Fruit fly (Drosophila melanogaster) whole organism, embryonic: ENCODE data around the gene CG13044.
A peak's percentile ranks its signal among the peaks of the same experiment; 100 is the strongest.

Experiments used
- Atf-2 ChIP-seq: fragments of 200-800 bp; sonication (Bioruptor generic); optimal IDR thresholded peaks from 2 replicates; lab custom pipeline; 2016; ENCODE audit warnings: missing biosample characterization, missing genetic modification characterization
- Atf6 ChIP-seq: fragments of 200-800 bp; sonication (Bioruptor generic); IDR thresholded peaks from 2 replicates; pipeline ENCODE4 v1.3.6; 2022; ENCODE audit warnings: missing biosample characterization, missing genetic modification characterization
- B-H1 ChIP-seq: fragments of 200-800 bp; sonication (Bioruptor generic); IDR thresholded peaks from 3 replicates; pipeline ENCODE4 v1.3.6; 2022; ENCODE audit warnings: missing biosample characterization, missing genetic modification characterization
- Bdp1 ChIP-seq: fragments of 200-800 bp; sonication (Bioruptor generic); optimal IDR thresholded peaks from 3 replicates; lab custom pipeline; 2016; ENCODE audit warnings: missing biosample characterization, missing genetic modification characterization
- BtbVII ChIP-seq: fragments of 200-800 bp; sonication (Bioruptor generic); optimal IDR thresholded peaks from 3 replicates; lab custom pipeline; 2017; ENCODE audit warnings: missing biosample characterization, mild to moderate bottlenecking, missing genetic modification characterization
- CG10543 ChIP-seq: fragments of 200-800 bp; sonication (Bioruptor generic); optimal IDR thresholded peaks from 3 replicates; lab custom pipeline; 2017; ENCODE audit warnings: missing biosample characterization, mild to moderate bottlenecking, missing genetic modification characterization, moderate library complexity
- CG11398 ChIP-seq: fragments of 200-800 bp; sonication (Bioruptor generic); optimal IDR thresholded peaks from 2 replicates; lab custom pipeline; 2016; ENCODE audit warnings: missing biosample characterization, missing genetic modification characterization
- CG11560 ChIP-seq: fragments of 200-800 bp; sonication (Bioruptor generic); IDR thresholded peaks from 3 replicates; pipeline ENCODE4 v1.3.6; 2022; ENCODE audit warnings: missing biosample characterization, missing genetic modification characterization
- CG14014 ChIP-seq: fragments of 200-800 bp; sonication (Bioruptor generic); IDR thresholded peaks from 2 replicates; pipeline ENCODE4 v1.3.6; 2022; ENCODE audit warnings: missing biosample characterization, missing genetic modification characterization
- CG14860 ChIP-seq: fragments of 200-800 bp; sonication (Bioruptor generic); IDR thresholded peaks from 3 replicates; pipeline ENCODE4 v1.3.6; 2022; ENCODE audit warnings: missing biosample characterization, missing genetic modification characterization; ENCODE audit not compliant: partially characterized antibody
- CG15514 ChIP-seq: fragments of 200-800 bp; sonication (Bioruptor generic); optimal IDR thresholded peaks from 3 replicates; lab custom pipeline; 2017; ENCODE audit warnings: missing biosample characterization, missing genetic modification characterization, mild to moderate bottlenecking, moderate library complexity, missing genetic modification reagents
- CG16815 ChIP-seq: fragments of 200-800 bp; sonication (Bioruptor generic); optimal IDR thresholded peaks from 3 replicates; lab custom pipeline; 2017; ENCODE audit warnings: missing biosample characterization, mild to moderate bottlenecking, missing genetic modification characterization
- CG17361 ChIP-seq: fragments of 200-800 bp; sonication (Bioruptor generic); IDR thresholded peaks from 3 replicates; pipeline ENCODE4 v1.3.6; 2022; ENCODE audit warnings: missing biosample characterization, missing genetic modification characterization
- CG17385 ChIP-seq: fragments of 200-800 bp; sonication (Bioruptor generic); optimal IDR thresholded peaks from 3 replicates; lab custom pipeline; 2018; ENCODE audit warnings: missing biosample characterization, mild to moderate bottlenecking, missing genetic modification characterization
- CG17912 ChIP-seq: fragments of 200-800 bp; sonication (Bioruptor generic); optimal IDR thresholded peaks from 2 replicates; lab custom pipeline; 2018; ENCODE audit warnings: missing biosample characterization, mild to moderate bottlenecking, missing genetic modification characterization
- CG18599 ChIP-seq: fragments of 200-800 bp; sonication (Bioruptor generic); optimal IDR thresholded peaks from 3 replicates; lab custom pipeline; 2017; ENCODE audit warnings: missing biosample characterization, missing genetic modification characterization, mild to moderate bottlenecking, moderate library complexity, missing genetic modification reagents
- CG18764 ChIP-seq: fragments of 200-800 bp; sonication (Bioruptor generic); optimal IDR thresholded peaks from 3 replicates; lab custom pipeline; 2016; ENCODE audit warnings: missing biosample characterization, missing genetic modification characterization
- CG30403 ChIP-seq: fragments of 200-800 bp; sonication (Bioruptor generic); optimal IDR thresholded peaks from 3 replicates; lab custom pipeline; 2016; ENCODE audit warnings: missing biosample characterization, missing genetic modification characterization
- CG34376 ChIP-seq: fragments of 200-800 bp; sonication (Bioruptor generic); optimal IDR thresholded peaks from 2 replicates; lab custom pipeline; 2018; ENCODE audit warnings: missing biosample characterization, mild to moderate bottlenecking, missing genetic modification characterization
- CG4707 ChIP-seq: fragments of 200-800 bp; sonication (Bioruptor generic); optimal IDR thresholded peaks from 2 replicates; lab custom pipeline; 2018; ENCODE audit warnings: missing biosample characterization, mild to moderate bottlenecking, missing genetic modification characterization, moderate library complexity
- CG5180 ChIP-seq: fragments of 200-800 bp; sonication (Bioruptor generic); optimal IDR thresholded peaks from 3 replicates; lab custom pipeline; 2017; ENCODE audit warnings: missing biosample characterization, missing genetic modification characterization, mild to moderate bottlenecking, moderate library complexity, missing genetic modification reagents
- CG8924 ChIP-seq: fragments of 200-800 bp; optimal IDR thresholded peaks from 3 replicates; lab custom pipeline; 2019; ENCODE audit warnings: missing biosample characterization, mild to moderate bottlenecking, missing genetic modification characterization, moderate library complexity
- CG9817 ChIP-seq: fragments of 200-800 bp; sonication (Bioruptor generic); optimal IDR thresholded peaks from 2 replicates; lab custom pipeline; 2018; ENCODE audit warnings: missing biosample characterization, mild to moderate bottlenecking, missing genetic modification characterization, moderate library complexity
- CoRest ChIP-seq: fragments of 200-800 bp; sonication (Bioruptor generic); optimal IDR thresholded peaks from 3 replicates; lab custom pipeline; 2018; ENCODE audit warnings: missing biosample characterization, mild to moderate bottlenecking, missing genetic modification characterization, moderate library complexity
- Dek ChIP-seq: fragments of 200-800 bp; sonication (Bioruptor generic); optimal IDR thresholded peaks from 3 replicates; lab custom pipeline; 2019; ENCODE audit warnings: missing biosample characterization, mild to moderate bottlenecking, missing genetic modification characterization, moderate library complexity
- HLHmδ ChIP-seq: fragments of 200-800 bp; sonication (Bioruptor generic); optimal IDR thresholded peaks from 2 replicates; lab custom pipeline; 2018; ENCODE audit warnings: missing biosample characterization, mild to moderate bottlenecking, missing genetic modification characterization, moderate library complexity
- Hand ChIP-seq: fragments of 200-800 bp; sonication (Bioruptor generic); optimal IDR thresholded peaks from 2 replicates; lab custom pipeline; 2017; ENCODE audit warnings: mild to moderate bottlenecking, missing biosample characterization, missing genetic modification reagents, missing genetic modification characterization
- Hey ChIP-seq: fragments of 200-800 bp; sonication (Bioruptor generic); optimal IDR thresholded peaks from 3 replicates; lab custom pipeline; 2018; ENCODE audit warnings: missing biosample characterization, mild to moderate bottlenecking, missing genetic modification characterization
- Lim3 ChIP-seq: fragments of 200-800 bp; sonication (Bioruptor generic); IDR thresholded peaks from 2 replicates; pipeline ENCODE4 v1.3.6; 2022; ENCODE audit warnings: missing biosample characterization, missing genetic modification characterization
- Max ChIP-seq: fragments of 200-800 bp; sonication (Bioruptor generic); optimal IDR thresholded peaks from 2 replicates; lab custom pipeline; 2016; ENCODE audit warnings: missing biosample characterization, mild to moderate bottlenecking, missing genetic modification characterization
- NC2β ChIP-seq: fragments of 200-800 bp; sonication (Bioruptor generic); optimal IDR thresholded peaks from 2 replicates; lab custom pipeline; 2016; ENCODE audit warnings: missing biosample characterization, missing genetic modification characterization
- NFAT ChIP-seq: fragments of 200-800 bp; sonication (Bioruptor generic); IDR thresholded peaks from 2 replicates; pipeline ENCODE4 v1.3.6; 2022; ENCODE audit warnings: missing biosample characterization, missing genetic modification characterization
- Oli ChIP-seq: fragments of 200-800 bp; sonication (Bioruptor generic); optimal IDR thresholded peaks from 2 replicates; lab custom pipeline; 2018; ENCODE audit warnings: missing biosample characterization, mild to moderate bottlenecking, missing genetic modification characterization, moderate library complexity
- PHDP ChIP-seq: fragments of 200-800 bp; sonication (Bioruptor generic); optimal IDR thresholded peaks from 3 replicates; lab custom pipeline; 2018; ENCODE audit warnings: missing biosample characterization, mild to moderate bottlenecking, missing genetic modification characterization, moderate library complexity
- Usf ChIP-seq: fragments of 200-800 bp; sonication (Bioruptor generic); optimal IDR thresholded peaks from 2 replicates; lab custom pipeline; 2017; ENCODE audit warnings: missing genotype, missing biosample characterization, missing genetic modification characterization
- Xbp1 ChIP-seq: fragments of 200-800 bp; sonication (Bioruptor generic); optimal IDR thresholded peaks from 3 replicates; lab custom pipeline; 2016; ENCODE audit warnings: missing biosample characterization, mild to moderate bottlenecking, missing genetic modification characterization
- Xrp1 ChIP-seq: fragments of 200-800 bp; sonication (Bioruptor generic); IDR thresholded peaks from 2 replicates; pipeline ENCODE4 v1.3.6; 2022; ENCODE audit warnings: missing biosample characterization, missing genetic modification characterization
- abd-A ChIP-seq: fragments of 200-800 bp; sonication (Bioruptor generic); optimal IDR thresholded peaks from 3 replicates; lab custom pipeline; 2019; ENCODE audit warnings: missing biosample characterization, mild to moderate bottlenecking, missing genetic modification characterization, moderate library complexity
- ara ChIP-seq: fragments of 200-800 bp; sonication (Bioruptor generic); IDR thresholded peaks from 2 replicates; pipeline ENCODE4 v1.3.6; 2022; ENCODE audit warnings: missing biosample characterization, missing genetic modification characterization
- cad ChIP-seq: fragments of >200 bp; optimal IDR thresholded peaks from 2 replicates; lab custom pipeline; 2017; ENCODE audit warnings: missing biosample characterization, missing genetic modification characterization
- chn ChIP-seq: fragments of 200-800 bp; sonication (Bioruptor generic); optimal IDR thresholded peaks from 2 replicates; lab custom pipeline; 2016; ENCODE audit warnings: missing biosample characterization, missing genetic modification characterization
- disco-r ChIP-seq: fragments of 200-800 bp; sonication (Bioruptor generic); optimal IDR thresholded peaks from 2 replicates; lab custom pipeline; 2016; ENCODE audit warnings: missing biosample characterization, missing genetic modification characterization
- grn ChIP-seq: fragments of 200-800 bp; sonication (Bioruptor generic); optimal IDR thresholded peaks from 3 replicates; lab custom pipeline; 2017; ENCODE audit warnings: missing biosample characterization, missing genetic modification characterization
- ind ChIP-seq: fragments of 200-800 bp; sonication (Bioruptor generic); optimal IDR thresholded peaks from 3 replicates; lab custom pipeline; 2016; ENCODE audit warnings: missing biosample characterization, missing genetic modification characterization
- ken ChIP-seq: fragments of 200-800 bp; sonication (Bioruptor generic); IDR thresholded peaks from 3 replicates; pipeline ENCODE4 v1.3.6; 2022; ENCODE audit warnings: missing biosample characterization, missing genetic modification characterization
- lab ChIP-seq: fragments of 200-800 bp; sonication (Bioruptor generic); optimal IDR thresholded peaks from 3 replicates; lab custom pipeline; 2017; ENCODE audit warnings: missing biosample characterization, missing genetic modification characterization, mild to moderate bottlenecking, moderate library complexity, missing genetic modification reagents
- slbo ChIP-seq: fragments of 200-800 bp; sonication (Bioruptor generic); IDR thresholded peaks from 2 replicates; pipeline ENCODE4 v1.3.6; 2022; ENCODE audit warnings: missing biosample characterization, missing genetic modification characterization
- tap ChIP-seq: fragments of 200-800 bp; optimal IDR thresholded peaks from 3 replicates; lab custom pipeline; 2019; ENCODE audit warnings: missing biosample characterization, mild to moderate bottlenecking, missing genetic modification characterization, moderate library complexity
- zfh2 ChIP-seq: fragments of 200-800 bp; sonication (Bioruptor generic); optimal IDR thresholded peaks from 2 replicates; lab custom pipeline; 2016; ENCODE audit warnings: missing biosample characterization, missing genetic modification characterization

CG13044 gene

dm6 chr3L:16328207-16328891 is 25.4 kb upstream of the CG13044 start, which contains the start of gene CG13058 (continued):
- TF ChIP-seq PHDP (tag; lab: Kevin White, UChicago) (peak; percentile 69), disco-r (GFP tag; lab: Kevin White, UChicago) (peak; percentile 13), CG4707 (GFP tag; lab: Kevin White, UChicago) (no peak), CG17361 (GFP tag; lab: Robert Waterston, UW) (peak; percentile 60; the same call in 2 of the 3 replicates), Atf-2 (GFP tag; lab: Kevin White, UChicago) (peak; percentile 4), ara (GFP tag; lab: Robert Waterston, UW) (no peak), CG30403 (GFP tag; lab: Kevin White, UChicago) (peak; percentile 61), tap (peak; percentile 59), grn (GFP tag; lab: Kevin White, UChicago) (no peak), CG17912 (GFP tag; lab: Kevin White, UChicago) (no peak), CG11560 (tag; lab: Robert Waterston, UW) (0 out of 3 replicates have a peak, but pooled peaks have one; percentile 41), Hey (tag; lab: Kevin White, UChicago) (no peak), Hand (GFP tag; lab: Kevin White, UChicago) (peak; percentile 3), Atf6 (GFP tag; lab: Robert Waterston, UW) (peak; percentile 84), CG18599 (GFP tag; lab: Kevin White, UChicago) (peak; percentile 78), slbo (GFP tag; lab: Robert Waterston, UW) (peak; percentile 79), CG15514 (peak; percentile 51), NC2β (GFP tag; lab: Kevin White, UChicago) (no peak), Bdp1 (GFP tag; lab: Kevin White, UChicago) (peak; percentile 10), CG17385 (GFP tag; lab: Kevin White, UChicago) (peak; percentile 64), NFAT (no peak), Oli (tag; lab: Kevin White, UChicago) (peak; percentile 74), chn (GFP tag; lab: Kevin White, UChicago) (peak; percentile 46), lab (GFP tag; lab: Kevin White, UChicago) (peak; percentile 83), zfh2 (GFP tag; lab: Kevin White, UChicago) (peak; percentile 42), CG10543 (peak; percentile 31), ken (0 out of 3 replicates have a peak, but pooled peaks have one; percentile 36), cad (no peak), CG14860 (GFP tag; lab: Robert Waterston, UW) (no peak), CG16815 (GFP tag; lab: Kevin White, UChicago) (peak; percentile 17), B-H1 (GFP tag; lab: Robert Waterston, UW) (no peak), ind (peak; percentile 50), Xrp1 (no peak; the same call in 1 of the 2 replicates), CoRest (tag; lab: Kevin White, UChicago) (peak; percentile 80), abd-A (tag; lab: Kevin White, UChicago) (no peak), HLHmδ (no peak), CG18764 (GFP tag; lab: Kevin White, UChicago) (peak; percentile 27), CG14014 (GFP tag; lab: Robert Waterston, UW) (peak; percentile 82), CG34376 (GFP tag; lab: Kevin White, UChicago) (peak; percentile 3), BtbVII (GFP tag; lab: Kevin White, UChicago) (peak; percentile 51), Max (GFP tag; lab: Kevin White, UChicago) (peak; percentile 18), CG5180 (GFP tag; lab: Kevin White, UChicago) (peak; percentile 57), Usf (GFP tag; lab: Kevin White, UChicago) (peak; percentile 12), Lim3 (peak; percentile 44; the same call in 1 of the 2 replicates), Xbp1 (GFP tag; lab: Kevin White, UChicago) (peak; percentile 60), CG8924 (tag; lab: Kevin White, UChicago) (peak; percentile 70), Dek (tag; lab: Kevin White, UChicago) (peak; percentile 60), CG9817 (peak; percentile 71), CG11398 (GFP tag; lab: Kevin White, UChicago) (peak; percentile 30)
